Worm (Caenorhabditis elegans): ENCODE results near the gene alkb-1.

Gene alkb-1

DNA sequence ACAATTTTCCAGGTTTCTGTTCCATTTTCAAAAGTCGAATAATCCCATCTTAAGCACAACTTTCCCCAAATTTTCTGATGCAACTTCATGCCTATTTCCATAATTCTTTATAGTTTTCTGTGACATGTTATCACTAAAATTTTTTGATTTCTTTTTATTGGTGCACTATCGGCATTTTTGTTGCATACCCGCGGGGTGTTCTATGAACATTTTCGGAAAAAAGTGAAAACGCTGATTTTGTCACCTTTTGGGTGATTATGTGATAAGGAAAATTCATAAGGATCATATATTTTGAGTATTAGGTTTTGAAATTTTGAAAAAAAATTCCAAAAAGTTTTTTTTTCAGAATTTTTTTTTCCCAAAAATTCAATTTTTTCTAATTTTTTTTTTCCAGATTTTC lies 25.7 kb upstream of the alkb-1 start, which contains the start of gene aat-7:
Gene aat-7, plus strand, starts transcription at position 393 of the 400 bp plus-strand sequence.
- TF ChIP-seq tbx-11 (GFP tag; IDR thresholded peaks at IDR 0.05) = no peak
- TF ChIP-seq ets-7 (tag; optimal IDR thresholded peaks at IDR 0.05) = no peak
- no peak for TF ChIP-seq B0310.2 (tag; optimal IDR thresholded peaks at IDR 0.05)
- no peak for TF ChIP-seq hmbx-1 (tag; optimal IDR thresholded peaks at IDR 0.05)
- TF ChIP-seq tbx-37 (GFP tag; conservative IDR thresholded peaks at IDR 0.05) = no peak
- no peak for TF ChIP-seq tra-4 (tag; optimal IDR thresholded peaks at IDR 0.05)
- TF ChIP-seq ama-1 (optimal IDR thresholded peaks at IDR 0.05) = no peak
- TF ChIP-seq aly-1 (tag; optimal IDR thresholded peaks at IDR 0.05) = no peak
- no peak for TF ChIP-seq ceh-13 (GFP tag; optimal IDR thresholded peaks at IDR 0.05)
- TF ChIP-seq scrt-1 (GFP tag; IDR thresholded peaks at IDR 0.05) = no peak
- TF ChIP-seq ceh-36 (tag; optimal IDR thresholded peaks at IDR 0.05) = no peak
- TF ChIP-seq F13C5.2 (tag; optimal IDR thresholded peaks at IDR 0.05) = no peak
- TF ChIP-seq hmg-4 (GFP tag; optimal IDR thresholded peaks at IDR 0.05) = no peak
- TF ChIP-seq flt-1 (GFP tag; IDR thresholded peaks at IDR 0.05) = no peak
- TF ChIP-seq sea-1 (GFP tag; conservative IDR thresholded peaks at IDR 0.05) = no peak
- no peak for TF ChIP-seq pes-1 (GFP tag; IDR thresholded peaks at IDR 0.05)
- TF ChIP-seq hnd-1 (tag; optimal IDR thresholded peaks at IDR 0.05) = no peak

ce11 chrII:1397703-1398102 lies 14.5 kb upstream of the alkb-1 start, which contains the start of gene F54D12.8:
F54D12.8 (minus strand) TSS chrII:1398038.
- TF ChIP-seq tbx-37 (GFP tag; conservative IDR thresholded peaks at IDR 0.05) (no peak), ets-7 (tag; optimal IDR thresholded peaks at IDR 0.05) (no peak), tra-4 (tag; optimal IDR thresholded peaks at IDR 0.05) (no peak), ceh-36 (tag; optimal IDR thresholded peaks at IDR 0.05) (no peak), pes-1 (GFP tag; IDR thresholded peaks at IDR 0.05) (no peak), sea-1 (GFP tag; conservative IDR thresholded peaks at IDR 0.05) (no peak), scrt-1 (GFP tag; IDR thresholded peaks at IDR 0.05) (no peak), hnd-1 (tag; optimal IDR thresholded peaks at IDR 0.05) (no peak), ama-1 (optimal IDR thresholded peaks at IDR 0.05) (no peak), hmbx-1 (tag; optimal IDR thresholded peaks at IDR 0.05) (no peak), B0310.2 (tag; optimal IDR thresholded peaks at IDR 0.05) (no peak), aly-1 (tag; optimal IDR thresholded peaks at IDR 0.05) (no peak), flt-1 (GFP tag; IDR thresholded peaks at IDR 0.05) (no peak), hmg-4 (GFP tag; optimal IDR thresholded peaks at IDR 0.05) (no peak)

- TF ChIP-seq scrt-1 (GFP tag; IDR thresholded peaks at IDR 0.05) (no peak), B0310.2 (tag; optimal IDR thresholded peaks at IDR 0.05) (no peak), hmbx-1 (tag; optimal IDR thresholded peaks at IDR 0.05) (no peak), tra-4 (tag; optimal IDR thresholded peaks at IDR 0.05) (no peak), tbx-37 (GFP tag; conservative IDR thresholded peaks at IDR 0.05) (no peak), tbx-11 (GFP tag; IDR thresholded peaks at IDR 0.05) (no peak), flt-1 (GFP tag; IDR thresholded peaks at IDR 0.05) (no peak), F13C5.2 (tag; optimal IDR thresholded peaks at IDR 0.05) (no peak), ets-7 (tag; optimal IDR thresholded peaks at IDR 0.05) (no peak), pes-1 (GFP tag; IDR thresholded peaks at IDR 0.05) (no peak), hmg-4 (GFP tag; optimal IDR thresholded peaks at IDR 0.05) (no peak), sea-1 (GFP tag; conservative IDR thresholded peaks at IDR 0.05) (no peak), ama-1 (optimal IDR thresholded peaks at IDR 0.05) (no peak), ceh-36 (tag; optimal IDR thresholded peaks at IDR 0.05) (no peak), ceh-13 (GFP tag; optimal IDR thresholded peaks at IDR 0.05) (no peak), aly-1 (tag; optimal IDR thresholded peaks at IDR 0.05) (no peak), hnd-1 (tag; optimal IDR thresholded peaks at IDR 0.05) (no peak)
Measured at ce11 chrII:1398396-1398795, 13.8 kb upstream of the alkb-1 start, which contains the start of gene F54D12.2. F54D12.2 (plus strand) TSS chrII:1398696.

ce11 chrII:1400105-1400504 lies 12.1 kb upstream of the alkb-1 start, which contains the start of gene F54D12.1:
F54D12.1 (plus strand) TSS chrII:1400405.
- TF ChIP-seq pes-1 (GFP tag; IDR thresholded peaks at IDR 0.05) (no peak), sea-1 (GFP tag; conservative IDR thresholded peaks at IDR 0.05) (no peak)

- no peak for TF ChIP-seq flt-1 (GFP tag; IDR thresholded peaks at IDR 0.05)
- no peak for TF ChIP-seq pes-1 (GFP tag; IDR thresholded peaks at IDR 0.05)
- TF ChIP-seq B0310.2 (tag; optimal IDR thresholded peaks at IDR 0.05) = no peak
- no peak for TF ChIP-seq ceh-36 (tag; optimal IDR thresholded peaks at IDR 0.05)
- TF ChIP-seq ama-1 (optimal IDR thresholded peaks at IDR 0.05) = no peak
- TF ChIP-seq hmg-4 (GFP tag; optimal IDR thresholded peaks at IDR 0.05) = no peak
- TF ChIP-seq hnd-1 (tag; optimal IDR thresholded peaks at IDR 0.05) = no peak
- no peak for TF ChIP-seq ceh-13 (GFP tag; optimal IDR thresholded peaks at IDR 0.05)
Measured at ce11 chrII:1401474-1401873, 10.7 kb upstream of the alkb-1 start, which contains the start of gene Y51H7C.8. Y51H7C.8 (plus strand) TSS chrII:1401774.

DNA sequence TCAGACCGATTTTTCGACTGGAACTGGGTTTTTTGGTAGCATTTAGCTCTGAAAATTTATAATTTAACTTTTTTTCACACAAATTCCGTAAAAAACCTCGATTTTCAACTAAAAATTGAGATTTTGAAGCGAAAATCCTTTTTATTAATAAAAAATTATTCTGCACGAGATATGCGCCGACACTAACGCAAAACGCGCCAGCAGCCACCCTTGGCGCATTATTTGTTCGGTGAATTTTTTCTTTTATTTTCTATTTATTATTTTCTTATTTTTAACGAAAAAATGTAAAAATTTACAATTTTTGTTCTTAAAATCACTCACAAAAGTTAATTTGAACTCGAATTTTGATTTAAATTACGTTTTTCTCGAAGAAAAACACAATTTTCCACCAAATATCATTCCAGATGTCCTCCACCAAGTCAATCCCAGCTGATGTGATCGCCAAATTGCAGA lies 10.0 kb upstream of the alkb-1 start, which contains the start of gene Y51H7C.7:
Gene Y51H7C.7, plus strand, starts transcription at position 403 of the 453 bp plus-strand sequence.
- TF ChIP-seq tra-4 (tag; optimal IDR thresholded peaks at IDR 0.05) = no peak
- TF ChIP-seq pes-1 (GFP tag; IDR thresholded peaks at IDR 0.05) = no peak
- TF ChIP-seq tbx-37 (GFP tag; conservative IDR thresholded peaks at IDR 0.05) = no peak
- no peak for TF ChIP-seq flt-1 (GFP tag; IDR thresholded peaks at IDR 0.05)
- TF ChIP-seq hnd-1 (tag; optimal IDR thresholded peaks at IDR 0.05) = no peak
- no peak for TF ChIP-seq tbx-11 (GFP tag; IDR thresholded peaks at IDR 0.05)
- no peak for TF ChIP-seq B0310.2 (tag; optimal IDR thresholded peaks at IDR 0.05)
- no peak for TF ChIP-seq aly-1 (tag; optimal IDR thresholded peaks at IDR 0.05)
- TF ChIP-seq F13C5.2 (tag; optimal IDR thresholded peaks at IDR 0.05) = no peak
- TF ChIP-seq ama-1 (optimal IDR thresholded peaks at IDR 0.05) = no peak
- TF ChIP-seq hmbx-1 (tag; optimal IDR thresholded peaks at IDR 0.05) = no peak

DNA sequence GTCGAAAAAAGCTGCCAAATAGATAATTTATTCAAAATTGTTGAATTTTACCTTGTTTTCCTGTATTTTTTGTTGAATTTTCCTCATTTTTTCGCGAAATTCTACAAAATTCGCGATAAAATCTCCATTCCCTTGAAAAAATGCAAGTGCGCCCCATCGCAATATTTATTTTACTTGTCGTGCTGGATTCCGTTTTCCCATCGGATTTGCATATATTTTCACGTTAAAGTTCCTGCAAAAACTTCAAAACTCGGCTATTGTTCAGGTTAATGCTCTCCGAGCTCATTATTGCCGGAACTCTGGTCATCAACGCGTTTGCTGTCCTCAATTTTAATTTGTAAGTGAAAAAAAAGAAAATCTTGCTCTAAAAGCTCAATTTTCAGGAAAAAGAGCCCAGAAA lies 9.2 kb upstream of the alkb-1 start, which contains the start of the genes Y51H7C.41 and cogc-4:
Gene Y51H7C.41, plus strand, starts transcription at position 266 of the 400 bp plus-strand sequence.
Gene cogc-4, plus strand, starts transcription at position 386 of the 400 bp plus-strand sequence.
- no peak for TF ChIP-seq F13C5.2 (tag; optimal IDR thresholded peaks at IDR 0.05)

DNA sequence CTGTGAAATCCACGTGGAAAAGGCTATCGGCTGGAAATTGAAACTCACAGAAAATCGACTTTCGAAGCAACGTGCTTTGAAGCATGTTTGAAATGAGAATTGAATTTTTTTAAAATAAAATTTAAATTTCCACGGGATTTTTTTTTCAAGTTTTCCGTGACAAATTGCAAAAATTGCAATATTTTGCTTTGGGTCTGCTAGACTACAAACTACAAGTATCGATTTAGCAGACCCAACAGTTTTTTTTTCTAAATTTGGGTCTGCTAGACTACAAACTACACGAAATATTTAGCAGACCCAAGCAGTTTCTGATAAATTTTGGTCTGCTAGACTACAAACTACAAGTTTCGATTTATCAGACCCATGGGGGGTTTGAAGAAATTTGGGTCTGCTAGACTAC lies 837 bp upstream of the alkb-1 start, which contains the start of gene Y51H7C.9:
Gene Y51H7C.9, minus strand, starts transcription at position 101 of the 400 bp plus-strand sequence.
- TF ChIP-seq ceh-13 (GFP tag; optimal IDR thresholded peaks at IDR 0.05) (no peak), aly-1 (tag; optimal IDR thresholded peaks at IDR 0.05) (no peak), flt-1 (GFP tag; IDR thresholded peaks at IDR 0.05) (no peak), F13C5.2 (tag; optimal IDR thresholded peaks at IDR 0.05) (no peak), ama-1 (optimal IDR thresholded peaks at IDR 0.05) (no peak), tra-4 (tag; optimal IDR thresholded peaks at IDR 0.05) (no peak), B0310.2 (tag; optimal IDR thresholded peaks at IDR 0.05) (no peak), hmbx-1 (tag; optimal IDR thresholded peaks at IDR 0.05) (no peak), ceh-36 (tag; optimal IDR thresholded peaks at IDR 0.05) (no peak), sea-1 (GFP tag; conservative IDR thresholded peaks at IDR 0.05) (no peak)

Data from whole organism, early embryonic.